Worm (Caenorhabditis elegans) whole organism, L1 larva: ENCODE results near the gene F44B9.10.
A peak's percentile ranks its signal among the peaks of the same experiment; 100 is the strongest.

Source experiments
- alr-1 ChIP-seq: fragments of 200-800 bp; sonication (Bioruptor generic); optimal IDR thresholded peaks from 2 replicates; lab custom pipeline; 2018; ENCODE audit warnings: borderline replicate concordance, mild to moderate bottlenecking, missing genetic modification characterization, missing compliant biosample characterization
- ama-1 ChIP-seq: fragments of 150-350 bp; optimal IDR thresholded peaks from 2 replicates; lab custom pipeline; 2014
- blmp-1 ChIP-seq: fragments of 150-350 bp; optimal IDR thresholded peaks from 2 replicates; lab custom pipeline; 2014; ENCODE audit warnings: missing biosample characterization, missing genetic modification characterization
- ceh-63 ChIP-seq: fragments of 200-800 bp; sonication (Bioruptor generic); optimal IDR thresholded peaks from 2 replicates; lab custom pipeline; 2018; ENCODE audit warnings: mild to moderate bottlenecking, missing genetic modification characterization, missing compliant biosample characterization
- ceh-88 ChIP-seq: fragments of 200-800 bp; sonication (Bioruptor generic); IDR thresholded peaks from 2 replicates; pipeline ENCODE4 v1.3.6; 2022; ENCODE audit warnings: missing genetic modification characterization, missing compliant biosample characterization
- ceh-90 ChIP-seq: sonication (generic microtip); optimal IDR thresholded peaks from 2 replicates; lab custom pipeline; 2016; ENCODE audit warnings: missing genetic modification characterization, missing compliant biosample characterization
- dpl-1 ChIP-seq, 3 experiments: fragments of 150-350 bp in 2 of 3; sonication (generic microtip) in 1 of 3; optimal IDR thresholded peaks; 2 replicates each; lab custom pipeline; 2014 to 2017; ENCODE audit warnings: missing biosample characterization in 3 of 3, missing genetic modification characterization in 3 of 3, missing genetic modification reagents in 3 of 3
- dsc-1 ChIP-seq: sonication (generic microtip); optimal IDR thresholded peaks from 2 replicates; lab custom pipeline; 2016; ENCODE audit warnings: mild to moderate bottlenecking, missing genetic modification characterization, missing compliant biosample characterization
- elt-3 ChIP-seq, 6 experiments: fragments of 150-350 bp in 1 of 6; sonication (generic microtip); optimal IDR thresholded peaks; 2 replicates each; lab custom pipeline; 2017 to 2018; ENCODE audit warnings: missing biosample characterization in 6 of 6, missing genetic modification characterization in 6 of 6, inconsistent platforms in 1 of 6
- ets-5 ChIP-seq: fragments of 200-800 bp; sonication (Bioruptor generic); IDR thresholded peaks from 2 replicates; pipeline ENCODE4 v1.3.6; 2022; ENCODE audit warnings: missing genetic modification characterization, missing compliant biosample characterization
- fkh-8 ChIP-seq: sonication (generic microtip); optimal IDR thresholded peaks from 2 replicates; lab custom pipeline; 2016; ENCODE audit warnings: mild to moderate bottlenecking, missing genetic modification characterization, missing compliant biosample characterization
- fos-1 ChIP-seq: fragments of 150-350 bp; optimal IDR thresholded peaks from 2 replicates; lab custom pipeline; 2014; ENCODE audit warnings: missing biosample characterization, missing genetic modification characterization
- grh-1 ChIP-seq: fragments of 200-800 bp; sonication (Bioruptor generic); IDR thresholded peaks from 2 replicates; pipeline ENCODE4 v1.3.6; 2022; ENCODE audit warnings: missing genetic modification reagents, missing genetic modification characterization, missing compliant biosample characterization
- irx-1 ChIP-seq: sonication (generic microtip); optimal IDR thresholded peaks from 2 replicates; lab custom pipeline; 2016; ENCODE audit warnings: missing genetic modification characterization, missing compliant biosample characterization
- lin-15B ChIP-seq: fragments of 150-350 bp; sonication (generic microtip); optimal IDR thresholded peaks from 3 replicates; lab custom pipeline; 2014; ENCODE audit warnings: missing biosample characterization, missing genetic modification characterization
- mdl-1 ChIP-seq, 2 experiments: fragments of 150-350 bp; optimal IDR thresholded peaks; 2 replicates each; lab custom pipeline; 2014 to 2017; ENCODE audit warnings: missing biosample characterization in 2 of 2, missing genetic modification characterization in 2 of 2, inconsistent platforms in 1 of 2
- mep-1 ChIP-seq: fragments of 150-350 bp; optimal IDR thresholded peaks from 2 replicates; lab custom pipeline; 2014; ENCODE audit warnings: missing biosample characterization, missing genetic modification characterization
- nhr-11 ChIP-seq: fragments of 150-350 bp; optimal IDR thresholded peaks from 2 replicates; lab custom pipeline; 2014; ENCODE audit warnings: missing biosample characterization, missing genetic modification characterization
- nhr-12 ChIP-seq: sonication (generic microtip); optimal IDR thresholded peaks from 2 replicates; lab custom pipeline; 2017; ENCODE audit warnings: missing biosample characterization, missing genetic modification characterization
- nhr-19 ChIP-seq: fragments of 200-800 bp; sonication (Bioruptor generic); conservative IDR thresholded peaks from 2 replicates; pipeline ENCODE4 v1.3.6; 2022; ENCODE audit warnings: missing genetic modification characterization, missing compliant biosample characterization
- nhr-237 ChIP-seq: fragments of 150-350 bp; optimal IDR thresholded peaks from 2 replicates; lab custom pipeline; 2014; ENCODE audit warnings: missing biosample characterization, missing genetic modification characterization
- nhr-76 ChIP-seq: sonication (generic microtip); optimal IDR thresholded peaks from 2 replicates; lab custom pipeline; 2017; ENCODE audit warnings: missing biosample characterization, missing genetic modification characterization
- nhr-77 ChIP-seq: fragments of 150-350 bp; optimal IDR thresholded peaks from 2 replicates; lab custom pipeline; 2014; ENCODE audit warnings: missing biosample characterization, missing genetic modification characterization
- nhr-84 ChIP-seq: sonication (generic microtip); optimal IDR thresholded peaks from 2 replicates; lab custom pipeline; 2017; ENCODE audit warnings: missing biosample characterization, missing genetic modification characterization
- nhr-85 ChIP-seq: sonication (generic microtip); peaks from one replicate; lab custom pipeline; 2016; ENCODE audit warnings: missing genetic modification characterization, inconsistent platforms, missing compliant biosample characterization
- pag-3 ChIP-seq: sonication (generic microtip); optimal IDR thresholded peaks from 2 replicates; lab custom pipeline; 2017; ENCODE audit warnings: missing genetic modification characterization, mild to moderate bottlenecking, missing compliant biosample characterization, antibody characterized with exemption, borderline replicate concordance; ENCODE audit not compliant: insufficient read depth
- pax-3 ChIP-seq: fragments of 200-800 bp; sonication (Bioruptor generic); optimal IDR thresholded peaks from 2 replicates; lab custom pipeline; 2018; ENCODE audit warnings: mild to moderate bottlenecking, missing genetic modification characterization, moderate library complexity, missing compliant biosample characterization
- xbp-1 ChIP-seq: sonication (generic microtip); optimal IDR thresholded peaks from 2 replicates; lab custom pipeline; 2016; ENCODE audit warnings: missing genetic modification characterization, missing compliant biosample characterization
- zip-4 ChIP-seq: fragments of 200-800 bp; sonication (Bioruptor generic); optimal IDR thresholded peaks from 2 replicates; lab custom pipeline; 2018; ENCODE audit warnings: mild to moderate bottlenecking, missing genetic modification characterization, moderate library complexity, missing compliant biosample characterization
- ztf-4 ChIP-seq: fragments of 150-350 bp; optimal IDR thresholded peaks from 2 replicates; lab custom pipeline; 2014; ENCODE audit warnings: missing biosample characterization, missing genetic modification characterization

F44B9.10 gene

DNA sequence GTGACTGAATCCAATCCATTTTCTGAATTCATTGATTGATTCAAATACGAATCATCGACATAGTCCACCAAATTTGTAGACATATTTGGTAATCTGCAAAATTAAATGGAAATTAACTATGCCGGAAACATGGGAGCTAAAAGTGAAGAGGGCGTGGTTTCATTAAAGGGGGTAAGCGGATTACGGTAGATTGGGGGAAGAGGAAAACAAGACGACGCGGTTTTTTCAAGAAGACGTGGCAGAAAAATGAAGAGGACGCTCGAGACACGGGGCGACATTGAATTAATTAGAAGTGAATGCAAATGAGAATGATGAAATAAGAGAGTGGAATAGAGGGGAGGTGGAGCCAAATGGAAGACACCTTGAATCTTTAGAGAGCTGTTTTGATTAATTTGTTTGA, 37.1 kb downstream of the F44B9.10 start, which contains the start of gene npr-17:
Gene npr-17 (minus strand): TSS at position 101 of the 400 bp plus-strand sequence.
- no peak for TF ChIP-seq mdl-1 (tag; optimal IDR thresholded peaks at IDR 0.05; lab: Kevin White, UChicago)
- TF ChIP-seq dsc-1 (tag; lab: Kevin White, UChicago) = peak; percentile 43
- no peak for TF ChIP-seq elt-3 (tag; optimal IDR thresholded peaks at IDR 0.05; lab: Kevin White, UChicago)

DNA sequence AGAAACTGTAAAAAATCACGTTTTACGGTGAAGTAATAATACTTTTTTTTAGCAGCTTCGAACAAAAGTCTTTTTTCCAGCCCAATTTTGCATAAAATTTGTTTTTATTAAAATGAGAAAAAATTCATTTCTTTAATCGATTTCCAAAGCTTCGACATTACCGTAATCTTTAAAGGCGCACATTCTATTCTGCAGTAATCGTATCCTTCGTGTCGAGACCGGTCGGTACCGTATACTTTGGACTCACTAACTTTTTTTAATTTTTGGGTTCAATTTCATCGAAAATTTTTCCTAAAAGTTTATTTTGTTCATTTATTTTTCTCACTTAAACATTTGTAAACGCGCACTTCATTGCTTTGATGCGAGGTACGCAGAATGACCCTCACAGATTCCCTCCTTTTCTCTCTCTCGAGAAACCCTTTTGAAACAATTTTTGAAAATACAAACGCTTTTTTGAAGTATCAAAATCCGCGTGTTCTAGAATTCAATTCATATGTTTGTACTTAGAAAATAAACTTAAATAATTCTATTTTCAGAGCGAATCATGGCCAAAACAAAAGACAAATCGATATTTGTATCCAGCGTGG, 46.8 kb downstream of the F44B9.10 start, which contains the start of gene hrpk-2:
Gene hrpk-2 (plus strand): TSS at position 537 of the 587 bp plus-strand sequence.
- no peak for TF ChIP-seq blmp-1 (tag; lab: Kevin White, UChicago)
- no peak for TF ChIP-seq pax-3 (tag; lab: Kevin White, UChicago)
- TF ChIP-seq xbp-1 = no peak
- no peak for TF ChIP-seq ceh-90 (tag; lab: Kevin White, UChicago)
- no peak for TF ChIP-seq nhr-11 (tag; lab: Kevin White, UChicago)
- no peak for TF ChIP-seq dpl-1 (GFP tag; optimal IDR thresholded peaks at IDR 0.05; lab: Kevin White, UChicago)
- no peak for TF ChIP-seq ceh-88
- no peak for TF ChIP-seq fkh-8 (tag; lab: Kevin White, UChicago)
- no peak for TF ChIP-seq ets-5 (GFP tag; lab: Robert Waterston, UW)
- TF ChIP-seq nhr-77 (tag; lab: Kevin White, UChicago) = no peak
- TF ChIP-seq nhr-76 = no peak
- no peak for TF ChIP-seq ama-1 (lab: Kevin White, UChicago)
- TF ChIP-seq nhr-85 (tag; lab: Kevin White, UChicago) = no peak
- TF ChIP-seq irx-1 (tag; lab: Kevin White, UChicago) = no peak
- no peak for TF ChIP-seq ztf-4 (tag; lab: Kevin White, UChicago)
- no peak for TF ChIP-seq zip-4 (GFP tag; lab: Kevin White, UChicago)

ce11 chrIII:7981938-7982337, 51.5 kb downstream of the F44B9.10 start:
- TF ChIP-seq grh-1 (GFP tag; lab: Robert Waterston, UW) = no peak
- TF ChIP-seq ceh-63 (GFP tag; lab: Kevin White, UChicago) = no peak
- TF ChIP-seq lin-15B = no peak
- no peak for TF ChIP-seq nhr-11 (tag; lab: Kevin White, UChicago)
- TF ChIP-seq nhr-85 (tag; lab: Kevin White, UChicago) = no peak
- no peak for TF ChIP-seq zip-4 (GFP tag; lab: Kevin White, UChicago)
- no peak for TF ChIP-seq nhr-12 (tag; lab: Kevin White, UChicago)
- no peak for TF ChIP-seq nhr-19
- no peak for TF ChIP-seq pag-3
- no peak for TF ChIP-seq alr-1 (tag; lab: Kevin White, UChicago)
- TF ChIP-seq nhr-84 = no peak
- TF ChIP-seq elt-3 (tag; optimal IDR thresholded peaks at IDR 0.05; lab: Kevin White, UChicago) = no peak
- TF ChIP-seq mep-1 (tag; lab: Kevin White, UChicago) = no peak
- no peak for TF ChIP-seq fos-1 (tag; lab: Kevin White, UChicago)
- no peak for TF ChIP-seq nhr-237 (tag; lab: Kevin White, UChicago)
